Worm (Caenorhabditis elegans) whole organism, L1 larva: ENCODE results near the gene C15H11.1.

ENCODE experiments used
- C04F5.9 ChIP-seq: sonication (generic microtip); optimal IDR thresholded peaks from 2 replicates; lab custom pipeline; 2016; ENCODE audit warnings: missing genetic modification characterization, missing compliant biosample characterization
- C34B4.2 ChIP-seq: sonication (generic microtip); optimal IDR thresholded peaks from 2 replicates; lab custom pipeline; 2017; ENCODE audit warnings: mild to moderate bottlenecking, missing genetic modification characterization, missing compliant biosample characterization
- Y116A8C.19 ChIP-seq: sonication (generic microtip); optimal IDR thresholded peaks from 2 replicates; lab custom pipeline; 2016; ENCODE audit warnings: missing compliant biosample characterization, missing genetic modification characterization, borderline replicate concordance
- aha-1 ChIP-seq: fragments of 150-350 bp; optimal IDR thresholded peaks from 2 replicates; lab custom pipeline; 2014; ENCODE audit warnings: missing biosample characterization, missing genetic modification characterization
- aly-2 ChIP-seq: fragments of 150-350 bp; optimal IDR thresholded peaks from 2 replicates; lab custom pipeline; 2014; ENCODE audit warnings: missing biosample characterization, missing genetic modification characterization
- ama-1 ChIP-seq: fragments of 150-350 bp; optimal IDR thresholded peaks from 2 replicates; lab custom pipeline; 2014
- blmp-1 ChIP-seq: fragments of 150-350 bp; optimal IDR thresholded peaks from 2 replicates; lab custom pipeline; 2014; ENCODE audit warnings: missing biosample characterization, missing genetic modification characterization
- ceh-8 ChIP-seq: fragments of 200-800 bp; sonication (Bioruptor generic); optimal IDR thresholded peaks from 2 replicates; lab custom pipeline; 2018; ENCODE audit warnings: mild to moderate bottlenecking, missing genetic modification characterization, moderate library complexity, missing compliant biosample characterization
- ceh-82 ChIP-seq, 3 experiments: fragments of 150-350 bp in 1 of 3; sonication (generic microtip) in 2 of 3; optimal IDR thresholded peaks; 2 replicates each; lab custom pipeline; 2014 to 2017; ENCODE audit warnings: missing biosample characterization in 3 of 3, missing genetic modification characterization in 3 of 3
- ceh-90 ChIP-seq: sonication (generic microtip); optimal IDR thresholded peaks from 2 replicates; lab custom pipeline; 2016; ENCODE audit warnings: missing genetic modification characterization, missing compliant biosample characterization
- ces-1 ChIP-seq: fragments of 150-350 bp; optimal IDR thresholded peaks from 2 replicates; lab custom pipeline; 2014; ENCODE audit warnings: missing biosample characterization, missing genetic modification reagents, missing genetic modification characterization
- dpl-1 ChIP-seq, 3 experiments: fragments of 150-350 bp in 2 of 3; sonication (generic microtip) in 1 of 3; optimal IDR thresholded peaks; 2 replicates each; lab custom pipeline; 2014 to 2017; ENCODE audit warnings: missing biosample characterization in 3 of 3, missing genetic modification characterization in 3 of 3, missing genetic modification reagents in 3 of 3
- efl-1 ChIP-seq, 4 experiments: fragments of 150-350 bp; optimal IDR thresholded peaks in 3 of 4; peaks in 1 of 4; 1 replicate in 1 of 4; 2 replicates in 3 of 4; lab custom pipeline; 2014; ENCODE audit warnings: missing biosample characterization in 2 of 4, missing genetic modification characterization in 2 of 4, missing genetic modification reagents in 2 of 4
- efl-3 ChIP-seq: fragments of 200-800 bp; sonication (Bioruptor generic); optimal IDR thresholded peaks from 2 replicates; lab custom pipeline; 2018; ENCODE audit warnings: mild to moderate bottlenecking, missing genetic modification characterization, missing compliant biosample characterization
- egl-27 ChIP-seq, 2 experiments: fragments of 150-350 bp in 1 of 2; sonication (generic microtip); optimal IDR thresholded peaks; 3 replicates each; lab custom pipeline; 2017 to 2018; ENCODE audit warnings: missing biosample characterization in 2 of 2, missing genetic modification characterization in 2 of 2, missing genetic modification reagents in 2 of 2
- elt-2 ChIP-seq: sonication (generic microtip); optimal IDR thresholded peaks from 2 replicates; lab custom pipeline; 2016; ENCODE audit warnings: missing genetic modification characterization, mild to moderate bottlenecking, inconsistent platforms, missing compliant biosample characterization, missing genetic modification reagents
- ets-5 ChIP-seq: fragments of 200-800 bp; sonication (Bioruptor generic); IDR thresholded peaks from 2 replicates; pipeline ENCODE4 v1.3.6; 2022; ENCODE audit warnings: missing genetic modification characterization, missing compliant biosample characterization
- fkh-10 ChIP-seq: sonication (generic microtip); optimal IDR thresholded peaks from 2 replicates; lab custom pipeline; 2017; ENCODE audit warnings: missing biosample characterization, missing genetic modification reagents, missing genetic modification characterization
- fkh-4 ChIP-seq: sonication (generic microtip); optimal IDR thresholded peaks from 2 replicates; lab custom pipeline; 2016; ENCODE audit warnings: missing compliant biosample characterization, missing genetic modification characterization, borderline replicate concordance
- fos-1 ChIP-seq: fragments of 150-350 bp; optimal IDR thresholded peaks from 2 replicates; lab custom pipeline; 2014; ENCODE audit warnings: missing biosample characterization, missing genetic modification characterization
- grh-1 ChIP-seq: fragments of 200-800 bp; sonication (Bioruptor generic); IDR thresholded peaks from 2 replicates; pipeline ENCODE4 v1.3.6; 2022; ENCODE audit warnings: missing genetic modification reagents, missing genetic modification characterization, missing compliant biosample characterization
- hlh-4 ChIP-seq: sonication (generic microtip); optimal IDR thresholded peaks from 2 replicates; lab custom pipeline; 2016; ENCODE audit warnings: mild to moderate bottlenecking, missing genetic modification characterization, missing compliant biosample characterization
- hpl-2 ChIP-seq: fragments of 150-350 bp; optimal IDR thresholded peaks from 2 replicates; lab custom pipeline; 2014; ENCODE audit warnings: missing biosample characterization, missing genetic modification reagents, missing genetic modification characterization
- isw-1 ChIP-seq: fragments of 200-800 bp; sonication (Bioruptor generic); IDR thresholded peaks from 2 replicates; pipeline ENCODE4 v1.3.6; 2022; ENCODE audit warnings: missing genetic modification characterization, missing compliant biosample characterization
- jun-1 ChIP-seq: fragments of 150-350 bp; optimal IDR thresholded peaks from 2 replicates; lab custom pipeline; 2014; ENCODE audit warnings: missing biosample characterization, missing genetic modification reagents, missing genetic modification characterization
- lin-14 ChIP-seq: fragments of 200-800 bp; sonication (Bioruptor generic); optimal IDR thresholded peaks from 2 replicates; lab custom pipeline; 2018; ENCODE audit warnings: mild to moderate bottlenecking, missing genetic modification characterization, moderate library complexity, missing compliant biosample characterization
- lin-15B ChIP-seq: fragments of 150-350 bp; sonication (generic microtip); optimal IDR thresholded peaks from 3 replicates; lab custom pipeline; 2014; ENCODE audit warnings: missing biosample characterization, missing genetic modification characterization
- lin-35 ChIP-seq, 2 experiments: fragments of 150-350 bp; optimal IDR thresholded peaks; 2 replicates each; lab custom pipeline; 2014; ENCODE audit warnings: missing biosample characterization in 2 of 2, missing genetic modification characterization in 2 of 2, missing genetic modification reagents in 2 of 2
- lsy-2 ChIP-seq, 2 experiments: fragments of 150-350 bp; optimal IDR thresholded peaks; 2 replicates each; lab custom pipeline; 2014; ENCODE audit warnings: missing biosample characterization in 2 of 2, missing genetic modification characterization in 2 of 2
- mab-9 ChIP-seq: fragments of 200-800 bp; sonication (Bioruptor generic); IDR thresholded peaks from 2 replicates; pipeline ENCODE4 v1.3.6; 2022; ENCODE audit warnings: missing genetic modification reagents, missing genetic modification characterization, missing compliant biosample characterization
- mef-2 ChIP-seq: fragments of 150-350 bp; optimal IDR thresholded peaks from 2 replicates; lab custom pipeline; 2014; ENCODE audit warnings: missing biosample characterization, missing genetic modification characterization
- nhr-11 ChIP-seq: fragments of 150-350 bp; optimal IDR thresholded peaks from 2 replicates; lab custom pipeline; 2014; ENCODE audit warnings: missing biosample characterization, missing genetic modification characterization
- nhr-20 ChIP-seq: sonication (generic microtip); optimal IDR thresholded peaks from 2 replicates; lab custom pipeline; 2016; ENCODE audit warnings: mild to moderate bottlenecking, missing genetic modification characterization, missing compliant biosample characterization
- nhr-28 ChIP-seq: fragments of 150-350 bp; optimal IDR thresholded peaks from 2 replicates; lab custom pipeline; 2014; ENCODE audit warnings: missing biosample characterization, missing genetic modification characterization
- nhr-47 ChIP-seq: sonication (generic microtip); optimal IDR thresholded peaks from 2 replicates; lab custom pipeline; 2016; ENCODE audit warnings: mild to moderate bottlenecking, missing genetic modification characterization, moderate library complexity, missing compliant biosample characterization
- nhr-71 ChIP-seq: sonication (generic microtip); optimal IDR thresholded peaks from 2 replicates; lab custom pipeline; 2016; ENCODE audit warnings: mild to moderate bottlenecking, missing genetic modification characterization, moderate library complexity, missing compliant biosample characterization
- nhr-76 ChIP-seq: sonication (generic microtip); optimal IDR thresholded peaks from 2 replicates; lab custom pipeline; 2017; ENCODE audit warnings: missing biosample characterization, missing genetic modification characterization
- nhr-77 ChIP-seq: fragments of 150-350 bp; optimal IDR thresholded peaks from 2 replicates; lab custom pipeline; 2014; ENCODE audit warnings: missing biosample characterization, missing genetic modification characterization
- nhr-85 ChIP-seq: sonication (generic microtip); peaks from one replicate; lab custom pipeline; 2016; ENCODE audit warnings: missing genetic modification characterization, inconsistent platforms, missing compliant biosample characterization
- nhr-90 ChIP-seq: sonication (generic microtip); optimal IDR thresholded peaks from 2 replicates; lab custom pipeline; 2016; ENCODE audit warnings: mild to moderate bottlenecking, missing genetic modification characterization, missing compliant biosample characterization; ENCODE audit not compliant: poor library complexity
- pax-3 ChIP-seq: fragments of 200-800 bp; sonication (Bioruptor generic); optimal IDR thresholded peaks from 2 replicates; lab custom pipeline; 2018; ENCODE audit warnings: mild to moderate bottlenecking, missing genetic modification characterization, moderate library complexity, missing compliant biosample characterization
- rnt-1 ChIP-seq: sonication (generic microtip); optimal IDR thresholded peaks from 2 replicates; lab custom pipeline; 2016; ENCODE audit warnings: mild to moderate bottlenecking, missing genetic modification characterization, moderate library complexity, missing compliant biosample characterization
- skn-1 ChIP-seq: fragments of 150-350 bp; optimal IDR thresholded peaks from 2 replicates; lab custom pipeline; 2014; ENCODE audit warnings: missing biosample characterization, missing genetic modification characterization
- snu-23 ChIP-seq: sonication (generic microtip); optimal IDR thresholded peaks from 2 replicates; lab custom pipeline; 2016; ENCODE audit warnings: missing genetic modification characterization, missing compliant biosample characterization
- swsn-7 ChIP-seq: sonication (generic microtip); optimal IDR thresholded peaks from 2 replicates; lab custom pipeline; 2016; ENCODE audit warnings: missing genetic modification characterization, missing compliant biosample characterization
- tbx-2 ChIP-seq: sonication (generic microtip); optimal IDR thresholded peaks from 2 replicates; lab custom pipeline; 2016; ENCODE audit warnings: missing genetic modification characterization, missing compliant biosample characterization
- vab-15 ChIP-seq: sonication (generic microtip); optimal IDR thresholded peaks from 2 replicates; lab custom pipeline; 2017; ENCODE audit warnings: missing genotype, mild to moderate bottlenecking, missing genetic modification characterization, missing compliant biosample characterization
- zag-1 ChIP-seq: fragments of 150-350 bp; optimal IDR thresholded peaks from 2 replicates; lab custom pipeline; 2014; ENCODE audit warnings: missing biosample characterization, missing genetic modification characterization
- ztf-4 ChIP-seq: fragments of 150-350 bp; optimal IDR thresholded peaks from 2 replicates; lab custom pipeline; 2014; ENCODE audit warnings: missing biosample characterization, missing genetic modification characterization

C15H11.1 gene

DNA sequence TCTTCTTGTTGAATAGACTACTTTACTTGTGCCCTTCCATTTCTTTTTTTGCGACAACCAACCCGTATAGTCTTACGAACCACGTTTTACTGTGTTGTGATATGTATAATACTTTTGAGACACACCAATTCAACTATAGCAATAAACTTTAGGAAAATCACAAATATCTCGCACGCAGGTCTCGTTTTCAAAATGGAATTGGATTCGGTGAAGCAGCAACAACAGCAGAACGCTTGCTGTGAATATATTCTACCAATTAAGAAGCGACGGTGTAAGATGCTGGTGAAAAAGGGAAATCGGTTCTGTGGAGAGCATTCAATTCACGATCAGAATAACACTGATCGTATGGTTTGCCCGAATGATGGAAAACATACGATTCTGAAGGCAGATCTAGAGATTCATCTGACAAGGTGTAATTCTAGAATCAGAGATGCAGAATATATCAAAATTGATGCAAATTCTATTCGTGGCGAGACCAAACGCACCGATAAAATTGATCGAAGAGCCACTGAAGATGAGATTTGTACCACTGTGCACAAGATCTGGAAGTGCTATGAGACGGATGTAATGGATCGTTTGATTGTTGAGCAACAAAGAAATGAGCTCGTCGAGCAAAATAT is 39.2 kb upstream of the C15H11.1 start, which contains the start of gene Y49A3A.3:
Gene Y49A3A.3 (plus strand): TSS at position 153 of the 620 bp plus-strand sequence.
- TF ChIP-seq swsn-7 (no peak), ama-1 (peak; percentile 7), lin-15B (tag; lab: Kevin White, UChicago) (no peak), ces-1 (GFP tag; lab: Kevin White, UChicago) (no peak), aha-1 (tag; lab: Kevin White, UChicago) (no peak), fkh-10 (GFP tag; lab: Kevin White, UChicago) (no peak), nhr-77 (tag; lab: Kevin White, UChicago) (no peak), C34B4.2 (tag; lab: Kevin White, UChicago) (no peak), ztf-4 (tag; lab: Kevin White, UChicago) (peak; percentile 29), egl-27 (tag; optimal IDR thresholded peaks at IDR 0.05; lab: Kevin White, UChicago) (no peak), efl-1 (optimal IDR thresholded peaks at IDR 0.05; lab: Kevin White, UChicago) (peak; percentile 9 to 32), efl-1 (GFP tag; optimal IDR thresholded peaks at IDR 0.05 in 1 of 2; lab: Kevin White, UChicago) (peak in 1 of 2 experiments; percentile 95), hlh-4 (tag; lab: Kevin White, UChicago) (no peak), snu-23 (peak; percentile 10), nhr-47 (tag; lab: Kevin White, UChicago) (peak; percentile 20), ceh-8 (GFP tag; lab: Kevin White, UChicago) (no peak), fkh-4 (no peak), hpl-2 (GFP tag; lab: Kevin White, UChicago) (no peak), rnt-1 (tag; lab: Kevin White, UChicago) (peak; percentile 11), nhr-20 (tag; lab: Kevin White, UChicago) (peak; percentile 15), efl-3 (no peak), mef-2 (tag; lab: Kevin White, UChicago) (no peak), aly-2 (peak; percentile 98), dpl-1 (GFP tag; optimal IDR thresholded peaks at IDR 0.05; lab: Kevin White, UChicago) (no peak), lin-35 (GFP tag; optimal IDR thresholded peaks at IDR 0.05; lab: Kevin White, UChicago) (peak in 1 of 2 experiments; percentile 34), nhr-85 (no peak), lsy-2 (tag; optimal IDR thresholded peaks at IDR 0.05; lab: Kevin White, UChicago) (no peak), nhr-71 (peak; percentile 60), nhr-90 (tag; lab: Kevin White, UChicago) (peak; percentile 67), elt-2 (tag; lab: Kevin White, UChicago) (peak; percentile 15), isw-1 (no peak), fos-1 (tag; lab: Kevin White, UChicago) (no peak), nhr-11 (tag; lab: Kevin White, UChicago) (no peak), C04F5.9 (tag; lab: Kevin White, UChicago) (no peak)

- TF ChIP-seq lsy-2 (tag; optimal IDR thresholded peaks at IDR 0.05; lab: Kevin White, UChicago): peak; percentile 92
- no peak for TF ChIP-seq zag-1 (tag; lab: Kevin White, UChicago)
- peak; percentile 93 for TF ChIP-seq nhr-71
- no peak for TF ChIP-seq efl-3
- TF ChIP-seq hlh-4 (tag; lab: Kevin White, UChicago): no peak
- TF ChIP-seq ceh-90 (tag; lab: Kevin White, UChicago): peak; percentile 29
- peak; percentile 72 for TF ChIP-seq grh-1
- TF ChIP-seq ets-5: no peak
- TF ChIP-seq mab-9: peak; percentile 65
- peak; percentile 89 for TF ChIP-seq skn-1 (tag; lab: Kevin White, UChicago)
- TF ChIP-seq ceh-82 (tag; optimal IDR thresholded peaks at IDR 0.05; lab: Kevin White, UChicago): peak; percentile 84 to 85 (median 85)
- peak; percentile 27 for TF ChIP-seq vab-15 (tag; lab: Kevin White, UChicago)
- peak; percentile 89 for TF ChIP-seq nhr-20 (tag; lab: Kevin White, UChicago)
- TF ChIP-seq nhr-85: peak; percentile 91
- peak; percentile 66 for TF ChIP-seq ztf-4 (tag; lab: Kevin White, UChicago)
- peak; percentile 87 for TF ChIP-seq tbx-2
- TF ChIP-seq lin-14 (GFP tag; lab: Kevin White, UChicago): peak; percentile 82
- peak; percentile 88 for TF ChIP-seq nhr-90 (tag; lab: Kevin White, UChicago)
- no peak for TF ChIP-seq nhr-76 (tag; lab: Kevin White, UChicago)
- TF ChIP-seq blmp-1 (tag; lab: Kevin White, UChicago): peak; percentile 75
- peak; percentile 80 for TF ChIP-seq lin-15B (tag; lab: Kevin White, UChicago)
- TF ChIP-seq jun-1 (tag; lab: Kevin White, UChicago): peak; percentile 70
- peak; percentile 97 to 98 (median 98) for TF ChIP-seq dpl-1 (GFP tag; optimal IDR thresholded peaks at IDR 0.05; lab: Kevin White, UChicago)
- no peak for TF ChIP-seq nhr-28 (tag; lab: Kevin White, UChicago)
- TF ChIP-seq pax-3 (tag; lab: Kevin White, UChicago): peak; percentile 85
- TF ChIP-seq Y116A8C.19 (tag; lab: Kevin White, UChicago): no peak
Measured at ce11 chrV:14355738-14356368, 37.8 kb upstream of the C15H11.1 start, which contains the start of gene cyn-1. TSS of gene cyn-1 (plus strand) at chrV:14356076.
